Fruit fly (Drosophila melanogaster): Measurements from ENCODE around the gene CG3224.

CG3224 gene

DNA sequence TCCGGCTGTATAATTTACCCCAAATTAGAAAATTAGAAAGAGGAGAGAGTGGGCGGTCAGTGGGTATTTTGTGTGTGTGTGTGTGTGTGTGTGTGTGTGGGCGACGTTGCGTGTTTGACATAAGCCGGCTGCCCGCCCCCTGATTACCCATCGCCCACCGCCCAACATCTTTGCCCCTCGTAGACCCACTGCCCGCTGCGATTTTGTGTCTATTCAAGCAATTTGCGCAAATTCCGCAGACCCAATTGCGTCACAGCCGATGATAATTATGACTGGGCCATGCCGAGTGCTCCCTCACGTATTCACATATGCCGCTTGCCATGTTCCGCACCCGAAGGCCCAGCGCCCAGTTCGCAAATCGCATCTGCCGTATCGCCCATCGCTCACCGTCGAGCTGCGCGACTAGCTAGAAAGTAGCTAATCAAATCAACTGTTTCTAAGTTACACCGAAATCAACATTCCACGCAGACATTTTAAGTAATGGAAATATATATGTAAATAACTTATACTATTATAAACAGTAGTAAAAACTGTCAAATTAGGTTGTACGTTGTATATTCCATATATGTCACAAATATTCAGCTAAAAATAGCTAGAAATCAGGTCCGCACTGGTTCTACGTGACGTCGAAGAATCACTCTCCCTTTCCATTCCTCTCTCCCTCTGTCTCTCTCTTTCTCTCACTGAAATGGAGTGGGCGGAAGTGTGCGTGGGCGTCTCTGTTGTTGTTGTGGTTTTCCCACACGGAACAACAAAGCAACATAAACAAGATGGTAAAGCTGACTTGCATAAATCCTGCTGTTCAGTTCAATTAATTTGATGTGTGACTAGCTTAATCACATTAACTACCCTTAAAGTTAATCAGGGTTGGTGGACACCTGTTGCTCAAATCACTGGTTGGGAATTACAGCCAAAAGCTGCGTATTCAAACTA lies 4.4 kb downstream of the CG3224 start:
- TF ChIP-seq insv (optimal IDR thresholded peaks at IDR 0.05) (no peak), psq (optimal IDR thresholded peaks at IDR 0.05) (no peak), h (optimal IDR thresholded peaks at IDR 0.05) (no peak), ttk (optimal IDR thresholded peaks at IDR 0.05) (no peak), Myc (optimal IDR thresholded peaks at IDR 0.05) (no peak), Sin3A (optimal IDR thresholded peaks at IDR 0.05) (no peak)

- no peak for TF ChIP-seq Sin3A (optimal IDR thresholded peaks at IDR 0.05)
- no peak for TF ChIP-seq Myc (optimal IDR thresholded peaks at IDR 0.05)
- no peak for TF ChIP-seq psq (optimal IDR thresholded peaks at IDR 0.05)
- TF ChIP-seq h (optimal IDR thresholded peaks at IDR 0.05) = no peak
- no peak for TF ChIP-seq ttk (optimal IDR thresholded peaks at IDR 0.05)
- no peak for TF ChIP-seq insv (optimal IDR thresholded peaks at IDR 0.05)
These were observed 5.2 kb downstream of the CG3224 start for dm6 chrX:6656023-6656594.

dm6 chrX:6654198-6654831 lies 6.9 kb downstream of the CG3224 start, which contains the start of the genes CG3226 and Cdc7:
TSS of gene CG3226 (minus strand) at chrX:6654248.
TSS of gene Cdc7 (plus strand) at chrX:6654541.
- TF ChIP-seq ttk (optimal IDR thresholded peaks at IDR 0.05) = no peak
- TF ChIP-seq psq (optimal IDR thresholded peaks at IDR 0.05) = no peak
- TF ChIP-seq h (optimal IDR thresholded peaks at IDR 0.05) = no peak
- TF ChIP-seq Sin3A (optimal IDR thresholded peaks at IDR 0.05) = no peak
- no peak for TF ChIP-seq insv (optimal IDR thresholded peaks at IDR 0.05)
- TF ChIP-seq Myc (optimal IDR thresholded peaks at IDR 0.05) = no peak

DNA sequence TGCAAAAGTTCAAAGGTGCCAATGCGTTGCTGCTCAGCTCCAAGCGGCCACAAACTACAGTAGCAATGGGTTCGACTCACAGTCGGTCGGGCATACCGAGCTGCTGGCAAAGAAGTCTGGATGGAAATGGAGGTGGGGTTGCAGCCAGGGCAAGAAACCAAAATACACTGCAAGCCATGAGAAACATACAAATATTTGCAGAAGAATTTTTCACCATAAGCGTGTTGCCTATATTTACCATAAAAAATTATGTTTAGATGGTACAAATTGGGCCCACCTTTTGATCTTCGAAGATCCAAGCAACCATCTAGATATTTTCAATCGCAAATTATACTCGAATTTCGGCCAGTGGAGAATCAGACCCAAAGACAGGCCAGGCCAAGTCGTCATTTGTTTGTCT lies 14.4 kb downstream of the CG3224 start:
- no peak for TF ChIP-seq h (optimal IDR thresholded peaks at IDR 0.05)
- no peak for TF ChIP-seq ttk (optimal IDR thresholded peaks at IDR 0.05)
- no peak for TF ChIP-seq Myc (optimal IDR thresholded peaks at IDR 0.05)
- no peak for TF ChIP-seq psq (optimal IDR thresholded peaks at IDR 0.05)
- no peak for TF ChIP-seq Sin3A (optimal IDR thresholded peaks at IDR 0.05)
- no peak for TF ChIP-seq insv (optimal IDR thresholded peaks at IDR 0.05)

- no peak for TF ChIP-seq insv (optimal IDR thresholded peaks at IDR 0.05)
These were observed 18.5 kb downstream of the CG3224 start for dm6 chrX:6642593-6643257.

dm6 chrX:6641602-6642001 lies 19.7 kb downstream of the CG3224 start:
- no peak for TF ChIP-seq psq (optimal IDR thresholded peaks at IDR 0.05)
- no peak for TF ChIP-seq ttk (optimal IDR thresholded peaks at IDR 0.05)
- no peak for TF ChIP-seq Myc (optimal IDR thresholded peaks at IDR 0.05)
- TF ChIP-seq Sin3A (optimal IDR thresholded peaks at IDR 0.05) = no peak
- no peak for TF ChIP-seq h (optimal IDR thresholded peaks at IDR 0.05)
- no peak for TF ChIP-seq insv (optimal IDR thresholded peaks at IDR 0.05)

DNA sequence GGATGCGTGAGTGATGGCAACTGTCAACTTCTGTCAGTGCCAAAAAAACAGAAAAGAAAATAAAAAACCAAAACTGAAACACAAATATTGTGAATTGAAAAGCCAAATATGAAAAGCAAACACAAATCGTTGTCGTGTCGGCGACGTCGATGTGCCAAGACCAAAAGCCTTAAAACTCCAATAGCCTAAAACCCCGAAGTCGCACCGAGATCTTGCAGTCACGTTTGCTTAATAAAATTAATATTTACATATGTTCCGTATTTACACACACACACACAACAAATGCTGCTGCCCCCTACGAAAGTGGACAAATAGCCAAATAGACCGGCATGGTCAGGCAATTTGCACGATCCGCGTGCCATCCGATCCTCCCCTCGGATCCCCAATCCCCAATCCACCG lies 23.1 kb downstream of the CG3224 start:
- TF ChIP-seq psq (optimal IDR thresholded peaks at IDR 0.05) (no peak), Sin3A (optimal IDR thresholded peaks at IDR 0.05) (no peak), ttk (optimal IDR thresholded peaks at IDR 0.05) (no peak), insv (optimal IDR thresholded peaks at IDR 0.05) (no peak), h (optimal IDR thresholded peaks at IDR 0.05) (no peak), Myc (optimal IDR thresholded peaks at IDR 0.05) (no peak)

- TF ChIP-seq insv (optimal IDR thresholded peaks at IDR 0.05) (no peak), ttk (optimal IDR thresholded peaks at IDR 0.05) (no peak), Sin3A (optimal IDR thresholded peaks at IDR 0.05) (no peak)
These were observed 27.6 kb downstream of the CG3224 start, which contains the start of gene CG14443 for dm6 chrX:6633659-6634058. TSS of gene CG14443 (plus strand) at chrX:6633959.

DNA sequence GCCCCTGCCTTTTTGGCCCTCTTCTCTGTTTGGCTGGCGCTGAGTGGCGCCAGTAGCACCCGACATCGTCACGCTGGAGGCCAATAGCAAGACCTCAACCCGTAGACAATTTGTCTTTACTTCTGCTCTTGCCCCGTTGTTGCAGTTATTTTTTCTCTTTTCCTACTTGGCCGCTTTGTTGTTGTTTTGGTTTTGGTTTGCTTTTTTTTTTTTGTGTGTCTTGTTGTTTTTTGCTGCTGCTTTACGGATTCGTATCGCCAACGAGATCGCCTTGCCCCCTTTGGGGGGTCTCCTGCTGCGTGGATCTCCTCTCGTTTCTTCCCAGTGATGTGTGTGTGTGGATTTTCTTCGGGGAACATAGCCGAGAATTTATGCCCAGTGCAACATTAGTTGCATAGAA lies 29.4 kb downstream of the CG3224 start:
- no peak for TF ChIP-seq h (optimal IDR thresholded peaks at IDR 0.05)

- TF ChIP-seq Sin3A (optimal IDR thresholded peaks at IDR 0.05) (no peak), ttk (optimal IDR thresholded peaks at IDR 0.05) (no peak), insv (optimal IDR thresholded peaks at IDR 0.05) (no peak), psq (optimal IDR thresholded peaks at IDR 0.05) (no peak), Myc (optimal IDR thresholded peaks at IDR 0.05) (no peak), h (optimal IDR thresholded peaks at IDR 0.05) (no peak)
These were observed 36.2 kb downstream of the CG3224 start for dm6 chrX:6624977-6625591.

DNA sequence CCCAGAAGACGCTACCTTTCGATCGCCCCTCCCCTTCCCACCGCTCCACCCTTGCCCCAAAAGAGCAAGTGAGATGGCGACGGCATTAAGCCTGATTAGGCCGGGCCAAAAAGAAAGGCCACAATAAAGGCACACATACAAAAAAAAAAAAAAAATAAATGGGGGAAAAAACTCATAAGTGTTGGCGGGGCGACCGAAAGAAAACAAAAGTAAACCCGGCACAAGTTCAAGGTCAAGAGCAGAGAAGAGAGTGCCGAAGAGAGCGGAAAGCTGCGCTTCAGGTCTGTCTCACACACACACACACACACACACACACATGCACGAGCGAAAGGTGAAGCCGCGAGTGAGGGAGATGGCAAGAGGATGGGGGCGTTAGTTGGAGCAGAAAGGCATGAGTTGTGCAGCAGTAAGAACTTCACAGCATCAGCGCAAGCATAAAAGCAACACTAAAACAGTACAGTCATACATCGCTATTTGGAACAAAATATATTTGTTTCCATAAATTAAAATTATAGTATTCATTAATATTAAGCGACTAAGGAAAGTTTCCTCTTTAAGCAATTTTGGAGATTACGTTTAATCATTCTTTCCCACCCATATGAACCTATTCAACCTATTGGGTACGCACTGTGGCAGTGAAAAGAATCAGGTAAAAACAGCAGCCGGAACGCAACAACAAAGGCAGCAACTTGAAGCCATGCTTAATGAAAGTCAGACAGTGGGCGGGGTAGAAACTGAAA lies 37.1 kb downstream of the CG3224 start:
- TF ChIP-seq ttk (optimal IDR thresholded peaks at IDR 0.05) (no peak), insv (optimal IDR thresholded peaks at IDR 0.05) (no peak), psq (optimal IDR thresholded peaks at IDR 0.05) (no peak), Myc (optimal IDR thresholded peaks at IDR 0.05) (no peak), Sin3A (optimal IDR thresholded peaks at IDR 0.05) (no peak), h (optimal IDR thresholded peaks at IDR 0.05) (no peak)
